Worm (Caenorhabditis elegans) whole organism, L1 larva: ENCODE measurements around the gene ptr-4.

Experiments used
- C04F5.9 ChIP-seq: sonication (generic microtip); optimal IDR thresholded peaks from 2 replicates; lab custom pipeline; 2016; ENCODE audit warnings: missing genetic modification characterization, missing compliant biosample characterization
- C16A3.4 ChIP-seq: fragments of 150-350 bp; optimal IDR thresholded peaks from 2 replicates; lab custom pipeline; 2014; ENCODE audit warnings: missing biosample characterization, missing genetic modification characterization
- C34B4.2 ChIP-seq: sonication (generic microtip); optimal IDR thresholded peaks from 2 replicates; lab custom pipeline; 2017; ENCODE audit warnings: mild to moderate bottlenecking, missing genetic modification characterization, missing compliant biosample characterization
- Y116A8C.19 ChIP-seq: sonication (generic microtip); optimal IDR thresholded peaks from 2 replicates; lab custom pipeline; 2016; ENCODE audit warnings: missing compliant biosample characterization, missing genetic modification characterization, borderline replicate concordance
- aha-1 ChIP-seq: fragments of 150-350 bp; optimal IDR thresholded peaks from 2 replicates; lab custom pipeline; 2014; ENCODE audit warnings: missing biosample characterization, missing genetic modification characterization
- ama-1 ChIP-seq: fragments of 150-350 bp; optimal IDR thresholded peaks from 2 replicates; lab custom pipeline; 2014
- blmp-1 ChIP-seq: fragments of 150-350 bp; optimal IDR thresholded peaks from 2 replicates; lab custom pipeline; 2014; ENCODE audit warnings: missing biosample characterization, missing genetic modification characterization
- ceh-8 ChIP-seq: fragments of 200-800 bp; sonication (Bioruptor generic); optimal IDR thresholded peaks from 2 replicates; lab custom pipeline; 2018; ENCODE audit warnings: mild to moderate bottlenecking, missing genetic modification characterization, moderate library complexity, missing compliant biosample characterization
- ces-1 ChIP-seq: fragments of 150-350 bp; optimal IDR thresholded peaks from 2 replicates; lab custom pipeline; 2014; ENCODE audit warnings: missing biosample characterization, missing genetic modification reagents, missing genetic modification characterization
- efl-1 ChIP-seq, 4 experiments: fragments of 150-350 bp; optimal IDR thresholded peaks in 3 of 4; peaks in 1 of 4; 1 replicate in 1 of 4; 2 replicates in 3 of 4; lab custom pipeline; 2014; ENCODE audit warnings: missing biosample characterization in 2 of 4, missing genetic modification characterization in 2 of 4, missing genetic modification reagents in 2 of 4
- efl-3 ChIP-seq: fragments of 200-800 bp; sonication (Bioruptor generic); optimal IDR thresholded peaks from 2 replicates; lab custom pipeline; 2018; ENCODE audit warnings: mild to moderate bottlenecking, missing genetic modification characterization, missing compliant biosample characterization
- egl-13 ChIP-seq: sonication (generic microtip); optimal IDR thresholded peaks from 2 replicates; lab custom pipeline; 2016; ENCODE audit warnings: missing genotype, missing genetic modification reagents, missing genetic modification characterization, missing compliant biosample characterization
- egl-27 ChIP-seq, 2 experiments: fragments of 150-350 bp in 1 of 2; sonication (generic microtip); optimal IDR thresholded peaks; 3 replicates each; lab custom pipeline; 2017 to 2018; ENCODE audit warnings: missing biosample characterization in 2 of 2, missing genetic modification characterization in 2 of 2, missing genetic modification reagents in 2 of 2
- elt-2 ChIP-seq: sonication (generic microtip); optimal IDR thresholded peaks from 2 replicates; lab custom pipeline; 2016; ENCODE audit warnings: missing genetic modification characterization, mild to moderate bottlenecking, inconsistent platforms, missing compliant biosample characterization, missing genetic modification reagents
- fkh-10 ChIP-seq: sonication (generic microtip); optimal IDR thresholded peaks from 2 replicates; lab custom pipeline; 2017; ENCODE audit warnings: missing biosample characterization, missing genetic modification reagents, missing genetic modification characterization
- fos-1 ChIP-seq: fragments of 150-350 bp; optimal IDR thresholded peaks from 2 replicates; lab custom pipeline; 2014; ENCODE audit warnings: missing biosample characterization, missing genetic modification characterization
- irx-1 ChIP-seq: sonication (generic microtip); optimal IDR thresholded peaks from 2 replicates; lab custom pipeline; 2016; ENCODE audit warnings: missing genetic modification characterization, missing compliant biosample characterization
- jun-1 ChIP-seq: fragments of 150-350 bp; optimal IDR thresholded peaks from 2 replicates; lab custom pipeline; 2014; ENCODE audit warnings: missing biosample characterization, missing genetic modification reagents, missing genetic modification characterization
- lin-13 ChIP-seq: fragments of 150-350 bp; optimal IDR thresholded peaks from 2 replicates; lab custom pipeline; 2014; ENCODE audit warnings: missing biosample characterization, missing genetic modification reagents, missing genetic modification characterization
- lin-14 ChIP-seq: fragments of 200-800 bp; sonication (Bioruptor generic); optimal IDR thresholded peaks from 2 replicates; lab custom pipeline; 2018; ENCODE audit warnings: mild to moderate bottlenecking, missing genetic modification characterization, moderate library complexity, missing compliant biosample characterization
- lin-15B ChIP-seq: fragments of 150-350 bp; sonication (generic microtip); optimal IDR thresholded peaks from 3 replicates; lab custom pipeline; 2014; ENCODE audit warnings: missing biosample characterization, missing genetic modification characterization
- lin-35 ChIP-seq, 2 experiments: fragments of 150-350 bp; optimal IDR thresholded peaks; 2 replicates each; lab custom pipeline; 2014; ENCODE audit warnings: missing biosample characterization in 2 of 2, missing genetic modification characterization in 2 of 2, missing genetic modification reagents in 2 of 2
- lin-39 ChIP-seq: fragments of 150-350 bp; optimal IDR thresholded peaks from 2 replicates; lab custom pipeline; 2014; ENCODE audit warnings: missing biosample characterization, missing genetic modification reagents, missing genetic modification characterization
- lsy-2 ChIP-seq, 2 experiments: fragments of 150-350 bp; optimal IDR thresholded peaks; 2 replicates each; lab custom pipeline; 2014; ENCODE audit warnings: missing biosample characterization in 2 of 2, missing genetic modification characterization in 2 of 2
- mef-2 ChIP-seq: fragments of 150-350 bp; optimal IDR thresholded peaks from 2 replicates; lab custom pipeline; 2014; ENCODE audit warnings: missing biosample characterization, missing genetic modification characterization
- nhr-20 ChIP-seq: sonication (generic microtip); optimal IDR thresholded peaks from 2 replicates; lab custom pipeline; 2016; ENCODE audit warnings: mild to moderate bottlenecking, missing genetic modification characterization, missing compliant biosample characterization
- nhr-237 ChIP-seq: fragments of 150-350 bp; optimal IDR thresholded peaks from 2 replicates; lab custom pipeline; 2014; ENCODE audit warnings: missing biosample characterization, missing genetic modification characterization
- nhr-28 ChIP-seq: fragments of 150-350 bp; optimal IDR thresholded peaks from 2 replicates; lab custom pipeline; 2014; ENCODE audit warnings: missing biosample characterization, missing genetic modification characterization
- nhr-47 ChIP-seq: sonication (generic microtip); optimal IDR thresholded peaks from 2 replicates; lab custom pipeline; 2016; ENCODE audit warnings: mild to moderate bottlenecking, missing genetic modification characterization, moderate library complexity, missing compliant biosample characterization
- nhr-71 ChIP-seq: sonication (generic microtip); optimal IDR thresholded peaks from 2 replicates; lab custom pipeline; 2016; ENCODE audit warnings: mild to moderate bottlenecking, missing genetic modification characterization, moderate library complexity, missing compliant biosample characterization
- nhr-77 ChIP-seq: fragments of 150-350 bp; optimal IDR thresholded peaks from 2 replicates; lab custom pipeline; 2014; ENCODE audit warnings: missing biosample characterization, missing genetic modification characterization
- nhr-84 ChIP-seq: sonication (generic microtip); optimal IDR thresholded peaks from 2 replicates; lab custom pipeline; 2017; ENCODE audit warnings: missing biosample characterization, missing genetic modification characterization
- nhr-85 ChIP-seq: sonication (generic microtip); peaks from one replicate; lab custom pipeline; 2016; ENCODE audit warnings: missing genetic modification characterization, inconsistent platforms, missing compliant biosample characterization
- nhr-90 ChIP-seq: sonication (generic microtip); optimal IDR thresholded peaks from 2 replicates; lab custom pipeline; 2016; ENCODE audit warnings: mild to moderate bottlenecking, missing genetic modification characterization, missing compliant biosample characterization; ENCODE audit not compliant: poor library complexity
- pqm-1 ChIP-seq: sonication (generic microtip); optimal IDR thresholded peaks from 3 replicates; lab custom pipeline; 2017; ENCODE audit warnings: missing biosample characterization, missing genetic modification characterization
- rnt-1 ChIP-seq: sonication (generic microtip); optimal IDR thresholded peaks from 2 replicates; lab custom pipeline; 2016; ENCODE audit warnings: mild to moderate bottlenecking, missing genetic modification characterization, moderate library complexity, missing compliant biosample characterization
- skn-1 ChIP-seq: fragments of 150-350 bp; optimal IDR thresholded peaks from 2 replicates; lab custom pipeline; 2014; ENCODE audit warnings: missing biosample characterization, missing genetic modification characterization
- snpc-4 ChIP-seq: fragments of 150-350 bp; optimal IDR thresholded peaks from 2 replicates; lab custom pipeline; 2014; ENCODE audit warnings: missing biosample characterization, missing genetic modification characterization
- snu-23 ChIP-seq: sonication (generic microtip); optimal IDR thresholded peaks from 2 replicates; lab custom pipeline; 2016; ENCODE audit warnings: missing genetic modification characterization, missing compliant biosample characterization
- sox-4 ChIP-seq: sonication (generic microtip); optimal IDR thresholded peaks from 2 replicates; lab custom pipeline; 2016; ENCODE audit warnings: missing genetic modification characterization, missing compliant biosample characterization
- sptf-1 ChIP-seq: fragments of 150-350 bp; optimal IDR thresholded peaks from 2 replicates; lab custom pipeline; 2014; ENCODE audit warnings: missing biosample characterization, missing genetic modification characterization
- sup-37 ChIP-seq: fragments of 200-800 bp; sonication (Bioruptor generic); optimal IDR thresholded peaks from 2 replicates; lab custom pipeline; 2018; ENCODE audit warnings: mild to moderate bottlenecking, missing genetic modification characterization, missing compliant biosample characterization
- swsn-7 ChIP-seq: sonication (generic microtip); optimal IDR thresholded peaks from 2 replicates; lab custom pipeline; 2016; ENCODE audit warnings: missing genetic modification characterization, missing compliant biosample characterization
- tbx-2 ChIP-seq: sonication (generic microtip); optimal IDR thresholded peaks from 2 replicates; lab custom pipeline; 2016; ENCODE audit warnings: missing genetic modification characterization, missing compliant biosample characterization
- unc-130 ChIP-seq: fragments of 150-350 bp; optimal IDR thresholded peaks from 2 replicates; lab custom pipeline; 2017; ENCODE audit warnings: missing biosample characterization, missing genetic modification characterization, inconsistent platforms
- unc-62 ChIP-seq: fragments of 150-350 bp; optimal IDR thresholded peaks from 2 replicates; lab custom pipeline; 2014; ENCODE audit warnings: missing biosample characterization, missing genetic modification reagents, missing genetic modification characterization
- unc-86 ChIP-seq: sonication (generic microtip); optimal IDR thresholded peaks from 2 replicates; lab custom pipeline; 2016; ENCODE audit warnings: missing genetic modification characterization, missing compliant biosample characterization
- xbp-1 ChIP-seq: sonication (generic microtip); optimal IDR thresholded peaks from 2 replicates; lab custom pipeline; 2016; ENCODE audit warnings: missing genetic modification characterization, missing compliant biosample characterization
- ztf-11 ChIP-seq, 2 experiments: sonication (generic microtip); optimal IDR thresholded peaks; 2 replicates each; lab custom pipeline; 2016 to 2017; ENCODE audit warnings: missing genetic modification characterization in 2 of 2, missing biosample characterization in 1 of 2, missing compliant biosample characterization in 1 of 2
- ztf-4 ChIP-seq: fragments of 150-350 bp; optimal IDR thresholded peaks from 2 replicates; lab custom pipeline; 2014; ENCODE audit warnings: missing biosample characterization, missing genetic modification characterization

ptr-4 gene

ce11 chrX:6057580-6058305 lies 8.0 kb downstream of the ptr-4 start, which contains the start of gene gln-1:
TSS of gene gln-1 (plus strand) at chrX:6058255.
- no peak for TF ChIP-seq C04F5.9
- no peak for TF ChIP-seq pqm-1 (tag; lab: Kevin White, UChicago)
- no peak for TF ChIP-seq nhr-90 (tag; lab: Kevin White, UChicago)
- peak; percentile 19 for TF ChIP-seq rnt-1 (tag; lab: Kevin White, UChicago)
- peak; percentile 66 for TF ChIP-seq lin-14
- peak; percentile 2 for TF ChIP-seq nhr-77 (tag; lab: Kevin White, UChicago)
- peak in 1 of 2 experiments; percentile 30 for TF ChIP-seq lsy-2 (tag; optimal IDR thresholded peaks at IDR 0.05; lab: Kevin White, UChicago)
- peak; percentile 44 for TF ChIP-seq nhr-237
- TF ChIP-seq ztf-4 (tag; lab: Kevin White, UChicago), result no peak
- no peak for TF ChIP-seq sptf-1 (tag; lab: Kevin White, UChicago)
- TF ChIP-seq lin-35 (GFP tag; optimal IDR thresholded peaks at IDR 0.05; lab: Kevin White, UChicago), result peak in 1 of 2 experiments; percentile 19
- TF ChIP-seq fos-1 (tag; lab: Kevin White, UChicago), result no peak
- TF ChIP-seq efl-3 (GFP tag; lab: Kevin White, UChicago), result no peak
- TF ChIP-seq efl-1 (optimal IDR thresholded peaks at IDR 0.05; lab: Kevin White, UChicago), result no peak
- TF ChIP-seq efl-1 (GFP tag; optimal IDR thresholded peaks at IDR 0.05 in 1 of 2; lab: Kevin White, UChicago), result peak; percentile 5 to 79
- TF ChIP-seq elt-2 (tag; lab: Kevin White, UChicago), result peak; percentile 81
- TF ChIP-seq nhr-20 (tag; lab: Kevin White, UChicago), result peak; percentile 61
- peak; percentile 64 for TF ChIP-seq blmp-1 (tag; lab: Kevin White, UChicago)
- TF ChIP-seq lin-13 (GFP tag; lab: Kevin White, UChicago), result no peak
- TF ChIP-seq nhr-47, result peak; percentile 8
- peak; percentile 6 for TF ChIP-seq irx-1
- TF ChIP-seq snu-23 (GFP tag; lab: Kevin White, UChicago), result peak; percentile 52
- TF ChIP-seq nhr-71 (tag; lab: Kevin White, UChicago), result peak; percentile 50
- peak; percentile 27 for TF ChIP-seq xbp-1 (tag; lab: Kevin White, UChicago)
- TF ChIP-seq tbx-2 (tag; lab: Kevin White, UChicago), result peak; percentile 22
- peak; percentile 83 for TF ChIP-seq nhr-85 (tag; lab: Kevin White, UChicago)
- TF ChIP-seq unc-86 (tag; lab: Kevin White, UChicago), result no peak

DNA sequence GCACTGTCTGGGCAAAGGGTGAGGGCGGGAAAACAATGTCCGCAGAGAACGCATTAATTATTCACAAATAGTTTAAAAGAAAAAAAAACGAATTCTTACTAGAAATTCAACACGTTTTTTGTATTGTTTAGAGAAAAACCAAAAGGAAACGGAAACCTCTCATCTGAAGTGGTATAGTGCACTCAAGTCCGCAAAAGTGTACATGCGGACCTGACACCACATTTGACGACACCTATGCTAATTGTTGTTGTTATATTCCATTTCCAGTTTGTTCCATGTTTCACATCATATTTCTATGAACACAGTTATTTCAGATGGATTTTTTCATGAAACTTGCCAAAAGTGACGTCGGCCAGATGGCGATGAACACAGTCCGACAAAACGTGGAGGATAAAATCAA lies 13.0 kb downstream of the ptr-4 start, which contains the start of gene C45B2.6:
C45B2.6 (plus strand) TSS at position 136 of the 400 bp plus-strand sequence.
- TF ChIP-seq fos-1 (tag; lab: Kevin White, UChicago) (no peak), unc-62 (GFP tag; lab: Kevin White, UChicago) (no peak), aha-1 (no peak), lin-15B (tag; lab: Kevin White, UChicago) (no peak), nhr-84 (tag; lab: Kevin White, UChicago) (no peak), nhr-28 (no peak), sup-37 (GFP tag; lab: Kevin White, UChicago) (no peak), tbx-2 (tag; lab: Kevin White, UChicago) (no peak), swsn-7 (no peak), pqm-1 (tag; lab: Kevin White, UChicago) (no peak), mef-2 (tag; lab: Kevin White, UChicago) (no peak), Y116A8C.19 (tag; lab: Kevin White, UChicago) (no peak), sox-4 (tag; lab: Kevin White, UChicago) (no peak), C16A3.4 (tag; lab: Kevin White, UChicago) (no peak), fkh-10 (GFP tag; lab: Kevin White, UChicago) (no peak), lin-14 (peak; percentile 46), egl-27 (tag; optimal IDR thresholded peaks at IDR 0.05; lab: Kevin White, UChicago) (no peak), unc-130 (tag; lab: Kevin White, UChicago) (peak; percentile 2), blmp-1 (tag; lab: Kevin White, UChicago) (no peak), snpc-4 (tag; lab: Kevin White, UChicago) (no peak), lin-13 (GFP tag; lab: Kevin White, UChicago) (no peak), ceh-8 (GFP tag; lab: Kevin White, UChicago) (no peak), C34B4.2 (tag; lab: Kevin White, UChicago) (no peak), jun-1 (tag; lab: Kevin White, UChicago) (no peak), ces-1 (GFP tag; lab: Kevin White, UChicago) (no peak), lin-39 (tag; lab: Kevin White, UChicago) (no peak), nhr-77 (tag; lab: Kevin White, UChicago) (no peak), ama-1 (lab: Kevin White, UChicago) (no peak), rnt-1 (tag; lab: Kevin White, UChicago) (peak; percentile 7), ztf-11 (tag; optimal IDR thresholded peaks at IDR 0.05; lab: Kevin White, UChicago) (no peak), egl-13 (tag; lab: Kevin White, UChicago) (no peak), lsy-2 (tag; optimal IDR thresholded peaks at IDR 0.05; lab: Kevin White, UChicago) (peak in 1 of 2 experiments; percentile 35), nhr-47 (no peak), ztf-4 (tag; lab: Kevin White, UChicago) (no peak), skn-1 (tag; lab: Kevin White, UChicago) (no peak)
